Fruit fly (Drosophila melanogaster) Kc167 (cell line): ENCODE data around the gene CG2983.

Source experiments
- Sin3A ChIP-seq: fragments of >200 bp; optimal IDR thresholded peaks from 2 replicates; lab custom pipeline; 2018; ENCODE audit warnings: missing external identifiers
- insv ChIP-seq: fragments of >200 bp; optimal IDR thresholded peaks from 3 replicates; lab custom pipeline; 2018; ENCODE audit warnings: missing external identifiers
- psq ChIP-seq: fragments of >200 bp; optimal IDR thresholded peaks from 2 replicates; lab custom pipeline; 2017; ENCODE audit warnings: missing external identifiers
- ttk ChIP-seq: sonication (Bioruptor generic); optimal IDR thresholded peaks from 2 replicates; lab custom pipeline; 2017; ENCODE audit warnings: missing external identifiers

- no peak for TF ChIP-seq Sin3A (lab: Kevin White, UChicago)
- no peak for TF ChIP-seq psq (lab: Kevin White, UChicago)
- no peak for TF ChIP-seq insv (lab: Kevin White, UChicago)
- no peak for TF ChIP-seq ttk
These were observed 49.7 kb downstream of the CG2983 start for dm6 chr2L:2897024-2897549.
